Worm (Caenorhabditis elegans) whole organism, L1 larva: ENCODE data around the gene F09E10.5.

ENCODE experiments used
- ama-1 ChIP-seq: fragments of 150-350 bp; optimal IDR thresholded peaks from 2 replicates; lab custom pipeline; 2014
- blmp-1 ChIP-seq: fragments of 150-350 bp; optimal IDR thresholded peaks from 2 replicates; lab custom pipeline; 2014; ENCODE audit warnings: missing biosample characterization, missing genetic modification characterization
- efl-1 ChIP-seq, 4 experiments: fragments of 150-350 bp; optimal IDR thresholded peaks in 3 of 4; peaks in 1 of 4; 1 replicate in 1 of 4; 2 replicates in 3 of 4; lab custom pipeline; 2014; ENCODE audit warnings: missing biosample characterization in 2 of 4, missing genetic modification characterization in 2 of 4, missing genetic modification reagents in 2 of 4
- mab-9 ChIP-seq: fragments of 200-800 bp; sonication (Bioruptor generic); IDR thresholded peaks from 2 replicates; pipeline ENCODE4 v1.3.6; 2022; ENCODE audit warnings: missing genetic modification reagents, missing genetic modification characterization, missing compliant biosample characterization
- ztf-11 ChIP-seq, 2 experiments: sonication (generic microtip); optimal IDR thresholded peaks; 2 replicates each; lab custom pipeline; 2016 to 2017; ENCODE audit warnings: missing genetic modification characterization in 2 of 2, missing biosample characterization in 1 of 2, missing compliant biosample characterization in 1 of 2

DNA sequence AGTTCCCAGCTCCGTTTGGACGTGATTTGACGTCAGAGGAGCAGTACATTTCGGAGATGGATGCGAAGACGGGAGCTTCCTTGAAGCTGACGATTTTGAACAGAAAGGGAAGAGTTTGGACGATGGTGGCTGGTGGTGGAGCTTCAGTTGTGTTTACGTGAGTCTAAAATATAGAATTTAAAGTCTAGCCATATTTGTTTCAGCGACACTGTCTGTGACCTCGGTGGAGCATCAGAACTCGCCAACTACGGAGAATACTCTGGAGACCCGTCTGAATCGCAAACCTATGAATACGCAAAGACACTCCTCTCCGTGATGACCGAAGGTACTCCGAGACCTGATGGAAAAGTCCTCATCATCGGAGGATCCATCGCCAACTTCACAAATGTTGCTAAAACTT lies 13.6 kb downstream of the F09E10.5 start:
- TF ChIP-seq blmp-1 (tag; lab: Kevin White, UChicago), result no peak
- TF ChIP-seq mab-9 (GFP tag; lab: Robert Waterston, UW), result no peak
- no peak for TF ChIP-seq ztf-11 (tag; optimal IDR thresholded peaks at IDR 0.05; lab: Kevin White, UChicago)
- no peak for TF ChIP-seq efl-1 (optimal IDR thresholded peaks at IDR 0.05; lab: Kevin White, UChicago)
- peak in 1 of 2 experiments; percentile 75 for TF ChIP-seq efl-1 (GFP tag; optimal IDR thresholded peaks at IDR 0.05 in 1 of 2; lab: Kevin White, UChicago)
- TF ChIP-seq ama-1 (lab: Kevin White, UChicago), result no peak
